Worm (Caenorhabditis elegans) whole organism, L3 larva: ENCODE results near the gene sdz-38.

Experiments used
- R02D3.7 ChIP-seq: fragments of 150-350 bp; optimal IDR thresholded peaks from 2 replicates; lab custom pipeline; 2014; ENCODE audit warnings: missing biosample characterization, missing genetic modification characterization
- aly-2 ChIP-seq: fragments of 150-350 bp; optimal IDR thresholded peaks from 2 replicates; lab custom pipeline; 2014; ENCODE audit warnings: missing biosample characterization, missing genetic modification characterization
- ama-1 ChIP-seq: fragments of 150-350 bp; optimal IDR thresholded peaks from 2 replicates; lab custom pipeline; 2018
- ceh-16 ChIP-seq: sonication (generic microtip); optimal IDR thresholded peaks from 2 replicates; lab custom pipeline; 2017; ENCODE audit warnings: missing biosample characterization, missing genetic modification characterization
- ceh-82 ChIP-seq: fragments of 150-350 bp; optimal IDR thresholded peaks from 2 replicates; lab custom pipeline; 2014; ENCODE audit warnings: missing biosample characterization, missing genetic modification characterization
- ceh-9 ChIP-seq: sonication (generic microtip); optimal IDR thresholded peaks from 2 replicates; lab custom pipeline; 2018; ENCODE audit warnings: missing biosample characterization, missing genetic modification characterization
- egl-27 ChIP-seq: sonication (generic microtip); optimal IDR thresholded peaks from 4 replicates; lab custom pipeline; 2017; ENCODE audit warnings: missing biosample characterization, missing genetic modification reagents, missing genetic modification characterization
- elt-1 ChIP-seq: fragments of 150-350 bp; optimal IDR thresholded peaks from 2 replicates; lab custom pipeline; 2014; ENCODE audit warnings: missing biosample characterization, missing genetic modification characterization
- elt-2 ChIP-seq: sonication (generic microtip); optimal IDR thresholded peaks from 2 replicates; lab custom pipeline; 2016; ENCODE audit warnings: missing genetic modification reagents, mild to moderate bottlenecking, missing genetic modification characterization, missing compliant biosample characterization
- elt-3 ChIP-seq, 3 experiments: fragments of 150-350 bp in 1 of 3; sonication (generic microtip) in 2 of 3; optimal IDR thresholded peaks; 2 replicates in 2 of 3; 4 replicates in 1 of 3; lab custom pipeline; 2014 to 2017; ENCODE audit warnings: missing biosample characterization in 3 of 3, missing genetic modification characterization in 3 of 3
- eor-1 ChIP-seq, 2 experiments: fragments of 150-350 bp; optimal IDR thresholded peaks; 2 replicates each; lab custom pipeline; 2014 to 2018; ENCODE audit warnings: missing biosample characterization in 2 of 2, missing genetic modification characterization in 2 of 2
- fkh-10 ChIP-seq: sonication (generic microtip); optimal IDR thresholded peaks from 2 replicates; lab custom pipeline; 2017; ENCODE audit warnings: missing biosample characterization, missing genetic modification reagents, missing genetic modification characterization
- fkh-2 ChIP-seq: fragments of 150-350 bp; optimal IDR thresholded peaks from 2 replicates; lab custom pipeline; 2014; ENCODE audit warnings: missing biosample characterization, missing genetic modification reagents, missing genetic modification characterization
- fos-1 ChIP-seq: fragments of 150-350 bp; optimal IDR thresholded peaks from 2 replicates; lab custom pipeline; 2014; ENCODE audit warnings: missing biosample characterization, missing genetic modification characterization
- hmg-11 ChIP-seq: sonication (generic microtip); optimal IDR thresholded peaks from 2 replicates; lab custom pipeline; 2016; ENCODE audit warnings: missing genetic modification characterization, missing compliant biosample characterization
- jun-1 ChIP-seq: fragments of 150-350 bp; optimal IDR thresholded peaks from 2 replicates; lab custom pipeline; 2014; ENCODE audit warnings: missing biosample characterization, missing genetic modification reagents, missing genetic modification characterization
- lin-15B ChIP-seq: fragments of 150-350 bp; optimal IDR thresholded peaks from 2 replicates; lab custom pipeline; 2014; ENCODE audit warnings: missing biosample characterization, missing genetic modification characterization
- lin-39 ChIP-seq: fragments of 150-350 bp; optimal IDR thresholded peaks from 2 replicates; lab custom pipeline; 2018; ENCODE audit warnings: missing biosample characterization, missing genetic modification reagents, missing genetic modification characterization
- lsy-12 ChIP-seq: sonication (generic microtip); optimal IDR thresholded peaks from 2 replicates; lab custom pipeline; 2016; ENCODE audit warnings: mild to moderate bottlenecking, missing genetic modification characterization, missing compliant biosample characterization
- mdl-1 ChIP-seq: fragments of 150-350 bp; optimal IDR thresholded peaks from 2 replicates; lab custom pipeline; 2014; ENCODE audit warnings: missing biosample characterization, missing genetic modification characterization
- mml-1 ChIP-seq: fragments of 150-350 bp; sonication (generic microtip); optimal IDR thresholded peaks from 3 replicates; lab custom pipeline; 2014; ENCODE audit warnings: missing biosample characterization, missing genetic modification characterization
- nfya-1 ChIP-seq: sonication (generic microtip); optimal IDR thresholded peaks from 2 replicates; lab custom pipeline; 2017; ENCODE audit warnings: missing genetic modification characterization, mild to moderate bottlenecking, missing compliant biosample characterization, antibody characterized with exemption, moderate library complexity; ENCODE audit not compliant: insufficient read depth
- nhr-11 ChIP-seq: fragments of 150-350 bp; optimal IDR thresholded peaks from 2 replicates; lab custom pipeline; 2014; ENCODE audit warnings: missing biosample characterization, missing genetic modification characterization
- nhr-12 ChIP-seq: fragments of 150-350 bp; optimal IDR thresholded peaks from 2 replicates; lab custom pipeline; 2014; ENCODE audit warnings: missing biosample characterization, missing genetic modification characterization
- nhr-23 ChIP-seq: fragments of 150-350 bp; optimal IDR thresholded peaks from 2 replicates; lab custom pipeline; 2014; ENCODE audit warnings: missing biosample characterization, missing genetic modification reagents, missing genetic modification characterization
- nhr-237 ChIP-seq: fragments of 150-350 bp; optimal IDR thresholded peaks from 2 replicates; lab custom pipeline; 2014; ENCODE audit warnings: missing biosample characterization, missing genetic modification characterization
- nhr-25 ChIP-seq: sonication (generic microtip); optimal IDR thresholded peaks from 2 replicates; lab custom pipeline; 2017; ENCODE audit warnings: missing biosample characterization, missing genetic modification characterization
- nhr-28 ChIP-seq: fragments of 150-350 bp; optimal IDR thresholded peaks from 2 replicates; lab custom pipeline; 2014; ENCODE audit warnings: missing biosample characterization, missing genetic modification characterization
- nhr-43 ChIP-seq: sonication (generic microtip); optimal IDR thresholded peaks from 2 replicates; lab custom pipeline; 2016; ENCODE audit warnings: mild to moderate bottlenecking, missing genetic modification characterization, missing compliant biosample characterization; ENCODE audit not compliant: poor library complexity, severe bottlenecking
- nhr-67 ChIP-seq: fragments of 150-350 bp; optimal IDR thresholded peaks from 2 replicates; lab custom pipeline; 2014; ENCODE audit warnings: missing biosample characterization, missing genetic modification characterization
- nhr-76 ChIP-seq: fragments of 150-350 bp; sonication (generic microtip); optimal IDR thresholded peaks from 5 replicates; lab custom pipeline; 2014; ENCODE audit warnings: missing biosample characterization, missing genetic modification characterization
- nhr-77 ChIP-seq: fragments of 150-350 bp; optimal IDR thresholded peaks from 2 replicates; lab custom pipeline; 2014; ENCODE audit warnings: missing biosample characterization, missing genetic modification characterization
- pha-4 ChIP-seq: fragments of 150-350 bp; optimal IDR thresholded peaks from 2 replicates; lab custom pipeline; 2014; ENCODE audit warnings: missing biosample characterization, missing genetic modification reagents, missing genetic modification characterization
- pqm-1 ChIP-seq: fragments of 150-350 bp; optimal IDR thresholded peaks from 2 replicates; lab custom pipeline; 2017; ENCODE audit warnings: missing biosample characterization, missing genetic modification characterization, inconsistent platforms
- sea-2 ChIP-seq: fragments of 150-350 bp; sonication (generic microtip); optimal IDR thresholded peaks from 4 replicates; lab custom pipeline; 2014; ENCODE audit warnings: missing biosample characterization, missing genetic modification reagents, missing genetic modification characterization
- skn-1 ChIP-seq: fragments of 150-350 bp; optimal IDR thresholded peaks from 2 replicates; lab custom pipeline; 2014; ENCODE audit warnings: missing biosample characterization, missing genetic modification characterization
- snpc-4 ChIP-seq: fragments of 150-350 bp; optimal IDR thresholded peaks from 2 replicates; lab custom pipeline; 2014; ENCODE audit warnings: missing biosample characterization, missing genetic modification characterization
- tbx-2 ChIP-seq: sonication (generic microtip); optimal IDR thresholded peaks from 2 replicates; lab custom pipeline; 2016; ENCODE audit warnings: mild to moderate bottlenecking, missing genetic modification characterization, missing compliant biosample characterization
- unc-39 ChIP-seq: sonication (generic microtip); optimal IDR thresholded peaks from 4 replicates; lab custom pipeline; 2017; ENCODE audit warnings: missing biosample characterization, missing genetic modification characterization
- unc-62 ChIP-seq: fragments of 150-350 bp; sonication (generic microtip); optimal IDR thresholded peaks from 4 replicates; lab custom pipeline; 2014; ENCODE audit warnings: missing biosample characterization, missing genetic modification reagents, missing genetic modification characterization
- zag-1 ChIP-seq: fragments of 150-350 bp; optimal IDR thresholded peaks from 2 replicates; lab custom pipeline; 2014; ENCODE audit warnings: missing biosample characterization, missing genetic modification characterization
- ztf-11 ChIP-seq: fragments of 150-350 bp; optimal IDR thresholded peaks from 2 replicates; lab custom pipeline; 2014; ENCODE audit warnings: missing biosample characterization, missing genetic modification characterization
- ztf-4 ChIP-seq: fragments of 150-350 bp; optimal IDR thresholded peaks from 2 replicates; lab custom pipeline; 2014; ENCODE audit warnings: missing biosample characterization, missing genetic modification characterization

The sdz-38 gene

DNA sequence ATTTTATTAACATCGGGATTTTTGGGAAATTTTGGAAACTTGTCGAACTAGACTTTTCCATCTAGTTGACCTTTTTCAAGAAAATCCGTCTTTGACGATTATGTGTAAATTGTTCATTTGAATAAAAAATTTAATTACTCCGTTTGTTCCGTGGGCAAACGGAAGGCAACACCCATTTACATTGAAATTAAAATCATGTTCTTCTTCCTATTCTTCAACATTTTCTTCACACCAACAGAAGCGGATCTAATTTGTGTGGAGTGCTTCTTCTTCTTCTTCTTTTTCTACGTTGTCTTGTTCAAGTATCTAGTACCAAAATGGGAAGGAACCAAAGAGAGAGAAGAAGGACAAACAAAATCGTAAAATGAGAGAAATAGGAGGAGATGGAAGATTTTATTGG is 777 bp upstream of the sdz-38 start:
- TF ChIP-seq eor-1 (tag; optimal IDR thresholded peaks at IDR 0.05; lab: Kevin White, UChicago), result no peak
- TF ChIP-seq sea-2 (GFP tag; lab: Kevin White, UChicago), result no peak
- TF ChIP-seq ztf-11, result no peak
- no peak for TF ChIP-seq nhr-23 (tag; lab: Kevin White, UChicago)
- no peak for TF ChIP-seq aly-2 (tag; lab: Kevin White, UChicago)
- TF ChIP-seq unc-39 (tag; lab: Kevin White, UChicago), result no peak
- no peak for TF ChIP-seq ztf-4 (tag; lab: Kevin White, UChicago)
- TF ChIP-seq tbx-2 (tag; lab: Kevin White, UChicago), result no peak
- TF ChIP-seq elt-1 (tag; lab: Kevin White, UChicago), result no peak
- TF ChIP-seq R02D3.7, result no peak
- no peak for TF ChIP-seq nhr-76 (tag; lab: Kevin White, UChicago)
- no peak for TF ChIP-seq nhr-12 (tag; lab: Kevin White, UChicago)
- no peak for TF ChIP-seq ceh-82
- no peak for TF ChIP-seq pqm-1 (tag; lab: Kevin White, UChicago)
- no peak for TF ChIP-seq nfya-1 (tag; lab: Kevin White, UChicago)
- TF ChIP-seq ama-1 (lab: Kevin White, UChicago), result no peak
- no peak for TF ChIP-seq nhr-67 (tag; lab: Kevin White, UChicago)

DNA sequence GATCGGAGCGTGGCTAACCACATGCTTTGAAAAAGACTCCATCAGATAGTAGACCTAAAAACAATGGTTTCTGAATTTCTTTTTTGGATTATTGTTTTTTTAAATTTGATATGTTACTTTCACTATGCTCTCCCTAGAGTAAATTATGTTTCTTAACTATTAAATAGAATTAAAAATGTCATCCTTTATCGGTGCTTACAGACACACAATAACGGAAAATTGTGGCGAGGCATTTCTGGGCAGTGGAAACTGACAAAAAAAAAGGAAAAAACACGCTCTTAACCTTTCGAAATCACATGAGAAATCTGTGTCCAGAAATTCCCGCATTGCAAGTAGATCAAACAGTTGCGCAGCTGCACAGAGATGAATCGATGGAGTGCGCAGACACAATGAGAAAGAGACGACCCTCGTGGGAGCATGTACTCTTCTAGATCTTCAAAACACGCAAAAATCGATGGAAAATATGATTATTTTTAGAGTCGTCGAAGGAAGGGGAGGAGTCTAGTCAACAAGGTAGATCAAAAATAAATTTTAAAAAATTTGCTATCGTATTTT is 1.5 kb downstream of the sdz-38 start, which contains the start of gene ZK892.6:
Gene ZK892.6 (minus strand): TSS at position 51 of the 555 bp plus-strand sequence.
- TF ChIP-seq lsy-12 (tag; lab: Kevin White, UChicago) (no peak), ztf-4 (tag; lab: Kevin White, UChicago) (no peak), snpc-4 (tag; lab: Kevin White, UChicago) (no peak), jun-1 (tag; lab: Kevin White, UChicago) (no peak), sea-2 (GFP tag; lab: Kevin White, UChicago) (no peak), elt-2 (tag; lab: Kevin White, UChicago) (no peak), zag-1 (tag; lab: Kevin White, UChicago) (no peak), ceh-82 (no peak), nhr-11 (tag; lab: Kevin White, UChicago) (no peak), fkh-2 (tag; lab: Kevin White, UChicago) (no peak), fkh-10 (GFP tag; lab: Kevin White, UChicago) (no peak), ztf-11 (no peak), eor-1 (tag; optimal IDR thresholded peaks at IDR 0.05; lab: Kevin White, UChicago) (no peak)

ce11 chrII:9976405-9976804 is 5.3 kb downstream of the sdz-38 start, which contains the start of gene R53.8:
TSS of gene R53.8 (plus strand) at chrII:9976705.
- TF ChIP-seq nhr-77 (tag; lab: Kevin White, UChicago) (no peak), elt-2 (tag; lab: Kevin White, UChicago) (no peak), ama-1 (lab: Kevin White, UChicago) (no peak), elt-3 (tag; optimal IDR thresholded peaks at IDR 0.05; lab: Kevin White, UChicago) (no peak), mml-1 (tag; lab: Kevin White, UChicago) (no peak), nhr-43 (no peak), R02D3.7 (no peak)

DNA sequence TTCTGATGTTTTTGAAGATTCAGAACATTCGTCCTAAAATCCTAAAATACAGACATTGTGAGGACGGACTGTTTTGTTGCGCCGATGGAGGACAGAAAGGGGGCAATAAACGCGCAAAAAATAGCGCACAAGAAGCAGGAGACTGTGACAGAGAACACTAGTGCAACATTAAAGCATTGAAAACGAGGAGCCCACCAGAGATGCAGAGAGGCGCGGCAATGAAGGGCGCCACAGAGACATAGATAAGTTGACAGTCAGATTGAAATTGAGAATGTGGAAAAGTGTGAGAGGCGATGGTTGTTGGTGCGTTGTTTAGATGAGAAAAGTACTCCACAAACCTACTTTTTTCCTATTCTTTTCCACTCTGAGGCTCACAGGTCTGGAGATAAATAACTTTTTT is 6.7 kb downstream of the sdz-38 start, which contains the start of gene aakg-5:
Gene aakg-5 (minus strand): TSS at position 159 of the 400 bp plus-strand sequence.
- peak; percentile 56 for TF ChIP-seq egl-27 (tag; lab: Kevin White, UChicago)
- no peak for TF ChIP-seq zag-1 (tag; lab: Kevin White, UChicago)
- no peak for TF ChIP-seq nhr-77 (tag; lab: Kevin White, UChicago)
- TF ChIP-seq unc-39 (tag; lab: Kevin White, UChicago), result no peak
- no peak for TF ChIP-seq ceh-9 (tag; lab: Kevin White, UChicago)
- no peak for TF ChIP-seq nhr-237
- TF ChIP-seq ceh-82, result peak; percentile 18
- TF ChIP-seq fos-1 (tag; lab: Kevin White, UChicago), result no peak
- no peak for TF ChIP-seq ceh-16 (tag; lab: Kevin White, UChicago)
- TF ChIP-seq nhr-43, result peak; percentile 48
- TF ChIP-seq nhr-76 (tag; lab: Kevin White, UChicago), result no peak
- TF ChIP-seq mdl-1, result no peak
- TF ChIP-seq skn-1 (tag; lab: Kevin White, UChicago), result peak; percentile 57
- TF ChIP-seq lin-39 (tag; lab: Kevin White, UChicago), result peak; percentile 78
- no peak for TF ChIP-seq lsy-12 (tag; lab: Kevin White, UChicago)
- peak; percentile 63 for TF ChIP-seq lin-15B (tag; lab: Kevin White, UChicago)
- no peak for TF ChIP-seq fkh-10 (GFP tag; lab: Kevin White, UChicago)
- peak; percentile 90 for TF ChIP-seq nfya-1 (tag; lab: Kevin White, UChicago)
- peak in 1 of 3 experiments; percentile 21 for TF ChIP-seq elt-3 (tag; optimal IDR thresholded peaks at IDR 0.05; lab: Kevin White, UChicago)
- no peak for TF ChIP-seq eor-1 (tag; optimal IDR thresholded peaks at IDR 0.05; lab: Kevin White, UChicago)
- TF ChIP-seq elt-1 (tag; lab: Kevin White, UChicago), result peak; percentile 82
- peak; percentile 89 for TF ChIP-seq nhr-25 (tag; lab: Kevin White, UChicago)
- peak; percentile 53 for TF ChIP-seq R02D3.7
- peak; percentile 74 for TF ChIP-seq unc-62
- peak; percentile 96 for TF ChIP-seq pha-4 (tag; lab: Kevin White, UChicago)
- no peak for TF ChIP-seq nhr-11 (tag; lab: Kevin White, UChicago)
- TF ChIP-seq hmg-11 (tag; lab: Kevin White, UChicago), result peak; percentile 94
- TF ChIP-seq jun-1 (tag; lab: Kevin White, UChicago), result peak; percentile 84
- TF ChIP-seq ztf-4 (tag; lab: Kevin White, UChicago), result no peak
- no peak for TF ChIP-seq aly-2 (tag; lab: Kevin White, UChicago)
- TF ChIP-seq ztf-11, result no peak
- TF ChIP-seq tbx-2 (tag; lab: Kevin White, UChicago), result peak; percentile 34
- TF ChIP-seq nhr-28 (tag; lab: Kevin White, UChicago), result no peak
